1 fruit fly cellular context compared by ENCODE assay signal in genomic region chr2L:9449257-9449972, dm6.
TF ChIP-seq lines count a peak whose summit lies in the region.

No protein-coding gene starts in this region.

TF ChIP-seq in whole organism, embryonic, 481 proteins besides CTCF, POLR2A, EP300 and RAD21 (continued from another document and continues in another):
- no peak for TF ChIP-seq prd (optimal IDR thresholded peaks at IDR 0.05; lab: Kevin White, UChicago)
- peak; percentile 99 for TF ChIP-seq prd (GFP tag; IDR thresholded peaks at IDR 0.05; lab: Robert Waterston, UW)
- TF ChIP-seq Sin3A (optimal IDR thresholded peaks at IDR 0.05; lab: Kevin White, UChicago), result no peak
- no peak for TF ChIP-seq dan (GFP tag; IDR thresholded peaks at IDR 0.05; lab: Robert Waterston, UW)
- TF ChIP-seq Ssrp (tag; optimal IDR thresholded peaks at IDR 0.05; lab: Kevin White, UChicago), result peak; percentile 99
- peak; percentile 64; the same call in 1 of the 2 replicates for TF ChIP-seq CG42726 (GFP tag; IDR thresholded peaks at IDR 0.05; lab: Robert Waterston, UW; ENCODE audit: partially characterized antibody)
- TF ChIP-seq MTF-1 (GFP tag; optimal IDR thresholded peaks at IDR 0.05; lab: Kevin White, UChicago; ENCODE audit: borderline replicate concordance), result peak; percentile 18
- TF ChIP-seq CG13287 (GFP tag; IDR thresholded peaks at IDR 0.05; lab: Robert Waterston, UW; ENCODE audit: partially characterized antibody), result peak; percentile 35; the same call in 1 of the 2 replicates
- TF ChIP-seq phol (tag; optimal IDR thresholded peaks at IDR 0.05; lab: Kevin White, UChicago), result peak; percentile 96
- TF ChIP-seq az2 (GFP tag; optimal IDR thresholded peaks at IDR 0.05; lab: Kevin White, UChicago), result peak; percentile 95
- peak; percentile 78 for TF ChIP-seq CG4854 (GFP tag; optimal IDR thresholded peaks at IDR 0.05; lab: Kevin White, UChicago)
- peak; percentile 88 for TF ChIP-seq CG11504 (tag; optimal IDR thresholded peaks at IDR 0.05; lab: Kevin White, UChicago)
- peak; percentile 97 for TF ChIP-seq CG11695 (GFP tag; IDR thresholded peaks at IDR 0.05; lab: Robert Waterston, UW)
- TF ChIP-seq Hmx (GFP tag; optimal IDR thresholded peaks at IDR 0.05; lab: Kevin White, UChicago), result peak; percentile 82
- peak; percentile 90 for TF ChIP-seq sens (GFP tag; lab: Kevin White, UChicago)
- peak; percentile 82 for TF ChIP-seq cas (GFP tag; IDR thresholded peaks at IDR 0.05; lab: Robert Waterston, UW)
- no peak for TF ChIP-seq Hr39 (optimal IDR thresholded peaks at IDR 0.05; lab: Kevin White, UChicago)
- peak; percentile 59 for TF ChIP-seq NC2α (GFP tag; optimal IDR thresholded peaks at IDR 0.05; lab: Kevin White, UChicago)
- peak; percentile 67 for TF ChIP-seq CG7928 (GFP tag; optimal IDR thresholded peaks at IDR 0.05; lab: Kevin White, UChicago)
- TF ChIP-seq Lhr (GFP tag; optimal IDR thresholded peaks at IDR 0.05; lab: Kevin White, UChicago), result peak; percentile 88
- TF ChIP-seq Elba2 (GFP tag; optimal IDR thresholded peaks at IDR 0.05; lab: Kevin White, UChicago), result peak; percentile 87
- peak; percentile 95 for TF ChIP-seq ind (GFP tag; optimal IDR thresholded peaks at IDR 0.05; lab: Kevin White, UChicago)
- peak; percentile 95 for TF ChIP-seq vvl (GFP tag; IDR thresholded peaks at IDR 0.05; lab: Robert Waterston, UW)
- no peak for TF ChIP-seq CG10274 (GFP tag; optimal IDR thresholded peaks at IDR 0.05; lab: Kevin White, UChicago)
- peak; percentile 67 for TF ChIP-seq her (GFP tag; optimal IDR thresholded peaks at IDR 0.05; lab: Kevin White, UChicago)
- peak; percentile 96 for TF ChIP-seq CG30403 (GFP tag; optimal IDR thresholded peaks at IDR 0.05; lab: Kevin White, UChicago)
- TF ChIP-seq esg (GFP tag; conservative IDR thresholded peaks at IDR 0.05; lab: Robert Waterston, UW), result peak; percentile 95
- TF ChIP-seq dysf (GFP tag; IDR thresholded peaks at IDR 0.05; lab: Robert Waterston, UW), result peak; percentile 98
- peak; percentile 74 for TF ChIP-seq CG10565 (GFP tag; optimal IDR thresholded peaks at IDR 0.05; lab: Kevin White, UChicago)
- TF ChIP-seq CG6683 (GFP tag; optimal IDR thresholded peaks at IDR 0.05; lab: Kevin White, UChicago), result peak; percentile 89
- TF ChIP-seq CG4360 (GFP tag; IDR thresholded peaks at IDR 0.05; lab: Robert Waterston, UW), result peak; percentile 63; the same call in 1 of the 2 replicates
- TF ChIP-seq danr (GFP tag; IDR thresholded peaks at IDR 0.05; lab: Robert Waterston, UW), result peak; percentile 93
- peak; percentile 97 for TF ChIP-seq Abd-B (GFP tag; optimal IDR thresholded peaks at IDR 0.05; lab: Kevin White, UChicago)
- peak in 1 of 3 experiments; percentile 100 for TF ChIP-seq lola (GFP tag; optimal IDR thresholded peaks at IDR 0.05; lab: Kevin White, UChicago)
- peak; percentile 67 for TF ChIP-seq aop (GFP tag; IDR thresholded peaks at IDR 0.05; lab: Robert Waterston, UW)
- peak; percentile 94 for TF ChIP-seq CG4707 (GFP tag; optimal IDR thresholded peaks at IDR 0.05; lab: Kevin White, UChicago)
- TF ChIP-seq CG18764 (GFP tag; optimal IDR thresholded peaks at IDR 0.05; lab: Kevin White, UChicago), result peak; percentile 84
- TF ChIP-seq CG4282 (GFP tag; optimal IDR thresholded peaks at IDR 0.05; lab: Kevin White, UChicago), result peak; percentile 85
- peak; percentile 80 for TF ChIP-seq CG9876 (GFP tag; optimal IDR thresholded peaks at IDR 0.05; lab: Kevin White, UChicago)
- TF ChIP-seq mam (GFP tag; optimal IDR thresholded peaks at IDR 0.05; lab: Kevin White, UChicago), result peak; percentile 88
- TF ChIP-seq gsb-n (tag; optimal IDR thresholded peaks at IDR 0.05; lab: Kevin White, UChicago), result peak; percentile 94
- TF ChIP-seq Mes4 (GFP tag; optimal IDR thresholded peaks at IDR 0.05; lab: Kevin White, UChicago), result peak; percentile 47
- TF ChIP-seq CG1529 (GFP tag; optimal IDR thresholded peaks at IDR 0.05; lab: Kevin White, UChicago), result peak; percentile 93
- TF ChIP-seq CG7745 (tag; optimal IDR thresholded peaks at IDR 0.05; lab: Kevin White, UChicago), result peak; percentile 89
- peak; percentile 90 for TF ChIP-seq CG17385 (GFP tag; optimal IDR thresholded peaks at IDR 0.05; lab: Kevin White, UChicago)
- peak; percentile 24 for TF ChIP-seq CG33213 (GFP tag; optimal IDR thresholded peaks at IDR 0.05; lab: Kevin White, UChicago)
- peak; percentile 81 for TF ChIP-seq maf-S (GFP tag; optimal IDR thresholded peaks at IDR 0.05; lab: Kevin White, UChicago)
- TF ChIP-seq dpn (GFP tag; optimal IDR thresholded peaks at IDR 0.05; lab: Kevin White, UChicago), result peak; percentile 89 to 97
- peak; percentile 23; the same call in 2 of the 3 replicates for TF ChIP-seq CG34224 (GFP tag; IDR thresholded peaks at IDR 0.05; lab: Robert Waterston, UW; ENCODE audit: partially characterized antibody)
- peak; percentile 34 for TF ChIP-seq CG11398 (GFP tag; optimal IDR thresholded peaks at IDR 0.05; lab: Kevin White, UChicago)
- peak; percentile 96 for TF ChIP-seq fd102C (GFP tag; optimal IDR thresholded peaks at IDR 0.05; lab: Kevin White, UChicago)
- TF ChIP-seq sens-2 (GFP tag; IDR thresholded peaks at IDR 0.05; lab: Robert Waterston, UW), result peak; percentile 90
- peak; percentile 60 for TF ChIP-seq CG1792 (GFP tag; optimal IDR thresholded peaks at IDR 0.05; lab: Kevin White, UChicago)
- peak; percentile 39 for TF ChIP-seq CG13624 (GFP tag; optimal IDR thresholded peaks at IDR 0.05; lab: Kevin White, UChicago)
- no peak for TF ChIP-seq nerfin-2 (GFP tag; IDR thresholded peaks at IDR 0.05; lab: Robert Waterston, UW; ENCODE audit: partially characterized antibody)
- TF ChIP-seq Bteb2 (GFP tag; optimal IDR thresholded peaks at IDR 0.05; lab: Kevin White, UChicago), result peak; percentile 58
- peak; percentile 93 for TF ChIP-seq CG11085 (GFP tag; IDR thresholded peaks at IDR 0.05; lab: Robert Waterston, UW)
- TF ChIP-seq CG10959 (GFP tag; IDR thresholded peaks at IDR 0.05; lab: Robert Waterston, UW), result peak; percentile 89
- peak; percentile 84 for TF ChIP-seq CG6765 (GFP tag; optimal IDR thresholded peaks at IDR 0.05; lab: Kevin White, UChicago)
- no peak for TF ChIP-seq h (optimal IDR thresholded peaks at IDR 0.05; lab: Kevin White, UChicago)
- TF ChIP-seq CG7963 (GFP tag; IDR thresholded peaks at IDR 0.05; lab: Robert Waterston, UW; ENCODE audit: partially characterized antibody), result no peak
- TF ChIP-seq CG1647 (GFP tag; optimal IDR thresholded peaks at IDR 0.05; lab: Kevin White, UChicago), result peak; percentile 76
- peak; percentile 87 for TF ChIP-seq oc (tag; optimal IDR thresholded peaks at IDR 0.05; lab: Kevin White, UChicago)
- peak; percentile 79 for TF ChIP-seq CG8359 (GFP tag; optimal IDR thresholded peaks at IDR 0.05; lab: Kevin White, UChicago; ENCODE audit: borderline replicate concordance)
- TF ChIP-seq YL-1 (GFP tag; optimal IDR thresholded peaks at IDR 0.05; lab: Kevin White, UChicago), result peak; percentile 94
- peak; percentile 87 for TF ChIP-seq ap (GFP tag; IDR thresholded peaks at IDR 0.05; lab: Robert Waterston, UW)
- TF ChIP-seq btn (GFP tag; optimal IDR thresholded peaks at IDR 0.05; lab: Kevin White, UChicago), result peak; percentile 26
- TF ChIP-seq CG9727 (GFP tag; optimal IDR thresholded peaks at IDR 0.05; lab: Kevin White, UChicago), result peak; percentile 98
- TF ChIP-seq hb (GFP tag; IDR thresholded peaks at IDR 0.05; lab: Robert Waterston, UW; ENCODE audit: partially characterized antibody), result no peak
- peak; percentile 92 for TF ChIP-seq CG6813 (GFP tag; optimal IDR thresholded peaks at IDR 0.05; lab: Kevin White, UChicago)
- TF ChIP-seq CG17568 (GFP tag; optimal IDR thresholded peaks at IDR 0.05; lab: Kevin White, UChicago), result peak; percentile 86
- peak; percentile 72 for TF ChIP-seq Hey (tag; optimal IDR thresholded peaks at IDR 0.05; lab: Kevin White, UChicago)
- TF ChIP-seq tx (GFP tag; optimal IDR thresholded peaks at IDR 0.05; lab: Kevin White, UChicago), result peak; percentile 82
- TF ChIP-seq CG8388 (GFP tag; optimal IDR thresholded peaks at IDR 0.05; lab: Kevin White, UChicago), result peak; percentile 93
- TF ChIP-seq Kr (GFP tag; optimal IDR thresholded peaks at IDR 0.05; lab: Kevin White, UChicago), result peak; percentile 91
- TF ChIP-seq HLH3B (GFP tag; IDR thresholded peaks at IDR 0.05; lab: Robert Waterston, UW), result peak; percentile 93
- peak; percentile 72 for TF ChIP-seq exex (tag; optimal IDR thresholded peaks at IDR 0.05; lab: Kevin White, UChicago)
- peak; percentile 74 for TF ChIP-seq Opbp (GFP tag; IDR thresholded peaks at IDR 0.05; lab: Robert Waterston, UW; ENCODE audit: partially characterized antibody)
- peak; percentile 95 for TF ChIP-seq twi (tag; optimal IDR thresholded peaks at IDR 0.05; lab: Kevin White, UChicago)
- peak; percentile 97 for TF ChIP-seq seq (GFP tag; IDR thresholded peaks at IDR 0.05; lab: Robert Waterston, UW)
- peak; percentile 92; the same call in 2 of the 3 replicates for TF ChIP-seq ci (GFP tag; IDR thresholded peaks at IDR 0.05; lab: Robert Waterston, UW)
- TF ChIP-seq Fer1 (GFP tag; optimal IDR thresholded peaks at IDR 0.05; lab: Kevin White, UChicago), result peak; percentile 96
- TF ChIP-seq MBD-R2 (GFP tag; IDR thresholded peaks at IDR 0.05; lab: Robert Waterston, UW), result peak; percentile 52; the same call in 1 of the 2 replicates
- TF ChIP-seq CG3281 (GFP tag; optimal IDR thresholded peaks at IDR 0.05; lab: Kevin White, UChicago), result peak; percentile 93
- TF ChIP-seq Sry-β (GFP tag; optimal IDR thresholded peaks at IDR 0.05; lab: Kevin White, UChicago), result peak; percentile 64
- peak; percentile 42; the same call in 1 of the 2 replicates for TF ChIP-seq tna (GFP tag; IDR thresholded peaks at IDR 0.05; lab: Robert Waterston, UW; ENCODE audit: partially characterized antibody)
- TF ChIP-seq Neu2 (GFP tag; optimal IDR thresholded peaks at IDR 0.05; lab: Kevin White, UChicago; ENCODE audit: borderline replicate concordance), result no peak
- peak; percentile 83 for TF ChIP-seq fd64A (GFP tag; optimal IDR thresholded peaks at IDR 0.05; lab: Kevin White, UChicago)
- TF ChIP-seq CG3065 (GFP tag; optimal IDR thresholded peaks at IDR 0.05; lab: Kevin White, UChicago), result peak; percentile 93
- peak; percentile 97 for TF ChIP-seq ac (GFP tag; optimal IDR thresholded peaks at IDR 0.05; lab: Kevin White, UChicago)
- TF ChIP-seq H2.0 (GFP tag; IDR thresholded peaks at IDR 0.05; lab: Robert Waterston, UW), result peak; percentile 91
- TF ChIP-seq CG6854 (GFP tag; optimal IDR thresholded peaks at IDR 0.05; lab: Kevin White, UChicago), result peak; percentile 94
- peak; percentile 96 for TF ChIP-seq zen (tag; optimal IDR thresholded peaks at IDR 0.05; lab: Kevin White, UChicago)
- peak; percentile 64 for TF ChIP-seq Camta (GFP tag; optimal IDR thresholded peaks at IDR 0.05; lab: Kevin White, UChicago)
- peak; percentile 88 for TF ChIP-seq CG6175 (GFP tag; IDR thresholded peaks at IDR 0.05; lab: Robert Waterston, UW)
- peak; percentile 95 for TF ChIP-seq CG34422 (GFP tag; IDR thresholded peaks at IDR 0.05; lab: Robert Waterston, UW)
- TF ChIP-seq CG7987 (GFP tag; optimal IDR thresholded peaks at IDR 0.05; lab: Kevin White, UChicago), result peak; percentile 74
- peak; percentile 95 for TF ChIP-seq CG4820 (GFP tag; optimal IDR thresholded peaks at IDR 0.05; lab: Kevin White, UChicago)
- TF ChIP-seq CG3163 (GFP tag; optimal IDR thresholded peaks at IDR 0.05; lab: Kevin White, UChicago), result peak; percentile 93
- TF ChIP-seq CG8290 (GFP tag; optimal IDR thresholded peaks at IDR 0.05; lab: Kevin White, UChicago), result peak; percentile 97
- peak; percentile 86 to 87 for TF ChIP-seq CG8290 (tag; optimal IDR thresholded peaks at IDR 0.05; lab: Kevin White, UChicago)
- peak; percentile 94 for TF ChIP-seq peb (GFP tag; IDR thresholded peaks at IDR 0.05; lab: Robert Waterston, UW)
- TF ChIP-seq zfh1 (GFP tag; IDR thresholded peaks at IDR 0.05; lab: Robert Waterston, UW), result peak; percentile 96
- TF ChIP-seq Myb (GFP tag; optimal IDR thresholded peaks at IDR 0.05; lab: Kevin White, UChicago), result peak; percentile 18
- peak; percentile 98 for TF ChIP-seq CG6254 (GFP tag; optimal IDR thresholded peaks at IDR 0.05; lab: Kevin White, UChicago)
- peak; percentile 93 for TF ChIP-seq stc (GFP tag; IDR thresholded peaks at IDR 0.05; lab: Robert Waterston, UW)
- TF ChIP-seq shn (GFP tag; optimal IDR thresholded peaks at IDR 0.05; lab: Kevin White, UChicago), result peak; percentile 64
- peak; percentile 91 for TF ChIP-seq CG2889 (GFP tag; IDR thresholded peaks at IDR 0.05; lab: Robert Waterston, UW)
- TF ChIP-seq CoRest (tag; optimal IDR thresholded peaks at IDR 0.05; lab: Kevin White, UChicago), result peak; percentile 98
- TF ChIP-seq Hr3 (GFP tag; optimal IDR thresholded peaks at IDR 0.05; lab: Kevin White, UChicago), result peak; percentile 96
- TF ChIP-seq NC2β (GFP tag; optimal IDR thresholded peaks at IDR 0.05; lab: Kevin White, UChicago), result peak; percentile 74
- TF ChIP-seq CG10321 (GFP tag; IDR thresholded peaks at IDR 0.05; lab: Robert Waterston, UW), result peak; percentile 61; the same call in 1 of the 2 replicates
- no peak for TF ChIP-seq zen2 (GFP tag; IDR thresholded peaks at IDR 0.05; lab: Robert Waterston, UW; ENCODE audit: partially characterized antibody)
- TF ChIP-seq Max (GFP tag; optimal IDR thresholded peaks at IDR 0.05; lab: Kevin White, UChicago), result peak; percentile 91
- peak; percentile 96 for TF ChIP-seq tgo (GFP tag; IDR thresholded peaks at IDR 0.05; lab: Robert Waterston, UW)
- TF ChIP-seq Sry-δ (GFP tag; optimal IDR thresholded peaks at IDR 0.05; lab: Kevin White, UChicago), result no peak
- TF ChIP-seq CG4328 (GFP tag; optimal IDR thresholded peaks at IDR 0.05; lab: Kevin White, UChicago), result peak; percentile 93
- peak; percentile 96 for TF ChIP-seq Rfx (GFP tag; IDR thresholded peaks at IDR 0.05; lab: Robert Waterston, UW)
- TF ChIP-seq CG12769 (tag; optimal IDR thresholded peaks at IDR 0.05; lab: Kevin White, UChicago), result peak; percentile 77
- peak; percentile 94 for TF ChIP-seq Med (GFP tag; lab: Kevin White, UChicago)
- peak; percentile 77 for TF ChIP-seq CG12071 (GFP tag; optimal IDR thresholded peaks at IDR 0.05; lab: Kevin White, UChicago)
- peak; percentile 85 for TF ChIP-seq CG5245 (GFP tag; optimal IDR thresholded peaks at IDR 0.05; lab: Kevin White, UChicago)
- peak; percentile 74 for TF ChIP-seq CG15514 (GFP tag; optimal IDR thresholded peaks at IDR 0.05; lab: Kevin White, UChicago)
- TF ChIP-seq Poxn (GFP tag; IDR thresholded peaks at IDR 0.05; lab: Robert Waterston, UW), result peak; percentile 85
- peak; percentile 71 for TF ChIP-seq sima (GFP tag; optimal IDR thresholded peaks at IDR 0.05; lab: Kevin White, UChicago)
- TF ChIP-seq CG31224 (GFP tag; IDR thresholded peaks at IDR 0.05; lab: Robert Waterston, UW), result peak; percentile 92
- TF ChIP-seq lov (optimal IDR thresholded peaks at IDR 0.05; lab: Kevin White, UChicago), result no peak
- TF ChIP-seq lov (GFP tag; IDR thresholded peaks at IDR 0.05; lab: Robert Waterston, UW), result peak; percentile 88
- TF ChIP-seq CG13123 (GFP tag; optimal IDR thresholded peaks at IDR 0.05; lab: Kevin White, UChicago), result peak; percentile 86
